Worm (Caenorhabditis elegans) whole organism, L4 larva: ENCODE results near the gene Y54G2A.52.

ENCODE experiments used
- D1046.2 ChIP-seq: fragments of 200-800 bp; sonication (Bioruptor generic); IDR thresholded peaks from 2 replicates; pipeline ENCODE4 v1.3.6; 2022; ENCODE audit warnings: missing genetic modification characterization, missing compliant biosample characterization
- F10B5.3 ChIP-seq: sonication (generic microtip); optimal IDR thresholded peaks from 2 replicates; lab custom pipeline; 2016; ENCODE audit warnings: mild to moderate bottlenecking, missing genetic modification characterization, missing compliant biosample characterization
- F26F4.8 ChIP-seq: fragments of 200-800 bp; sonication (Bioruptor generic); conservative IDR thresholded peaks from 2 replicates; pipeline ENCODE4 v1.3.6; 2022; ENCODE audit warnings: missing genetic modification characterization, missing compliant biosample characterization
- F37D6.2 ChIP-seq: sonication (generic microtip); optimal IDR thresholded peaks from 2 replicates; lab custom pipeline; 2016; ENCODE audit warnings: mild to moderate bottlenecking, missing genetic modification characterization, missing compliant biosample characterization
- F49E8.2 ChIP-seq: sonication (generic microtip); optimal IDR thresholded peaks from 2 replicates; lab custom pipeline; 2016; ENCODE audit warnings: missing compliant biosample characterization, mild to moderate bottlenecking, missing genetic modification characterization, borderline replicate concordance
- T20F7.1 ChIP-seq: fragments of 200-800 bp; sonication (Bioruptor generic); optimal IDR thresholded peaks from 2 replicates; lab custom pipeline; 2018; ENCODE audit warnings: mild to moderate bottlenecking, missing genetic modification characterization, missing compliant biosample characterization
- T26A8.4 ChIP-seq: fragments of 200-800 bp; sonication (Bioruptor generic); IDR thresholded peaks from 2 replicates; pipeline ENCODE4 v1.3.6; 2022; ENCODE audit warnings: missing genetic modification characterization, missing compliant biosample characterization
- Y105C5A.15 ChIP-seq: fragments of 200-800 bp; sonication (Bioruptor generic); IDR thresholded peaks from 2 replicates; pipeline ENCODE4 v1.3.6; 2022; ENCODE audit warnings: missing genetic modification characterization, missing compliant biosample characterization
- Y75B8A.6 ChIP-seq: fragments of 200-800 bp; sonication (Bioruptor generic); IDR thresholded peaks from 2 replicates; pipeline ENCODE4 v1.3.6; 2022; ENCODE audit warnings: missing genetic modification reagents, missing genetic modification characterization, missing compliant biosample characterization
- ZK546.5 ChIP-seq, 2 experiments: sonication (generic microtip); optimal IDR thresholded peaks; 2 replicates each; lab custom pipeline; 2017; ENCODE audit warnings: missing biosample characterization in 2 of 2, missing genetic modification characterization in 2 of 2
- aly-2 ChIP-seq: sonication (generic microtip); optimal IDR thresholded peaks from 2 replicates; lab custom pipeline; 2018; ENCODE audit warnings: missing biosample characterization, missing genetic modification characterization
- ceh-28 ChIP-seq: fragments of 150-350 bp; optimal IDR thresholded peaks from 2 replicates; lab custom pipeline; 2014; ENCODE audit warnings: missing biosample characterization, missing genetic modification reagents, missing genetic modification characterization
- ceh-32 ChIP-seq: sonication (generic microtip); optimal IDR thresholded peaks from 2 replicates; lab custom pipeline; 2016; ENCODE audit warnings: mild to moderate bottlenecking, missing genetic modification characterization, missing compliant biosample characterization; ENCODE audit not compliant: poor library complexity
- ceh-82 ChIP-seq: sonication (generic microtip); optimal IDR thresholded peaks from 2 replicates; lab custom pipeline; 2017; ENCODE audit warnings: missing biosample characterization, missing genetic modification characterization
- cey-2 ChIP-seq: sonication (generic microtip); optimal IDR thresholded peaks from 3 replicates; lab custom pipeline; 2017; ENCODE audit warnings: missing genetic modification characterization, mild to moderate bottlenecking, missing compliant biosample characterization, antibody characterized with exemption, borderline replicate concordance; ENCODE audit not compliant: insufficient read depth
- daf-16 ChIP-seq, 3 experiments: sonication (generic microtip); optimal IDR thresholded peaks; 2 replicates each; lab custom pipeline; 2016 to 2017; ENCODE audit warnings: missing genetic modification characterization in 3 of 3, missing genetic modification reagents in 3 of 3, mild to moderate bottlenecking in 2 of 3, missing compliant biosample characterization in 2 of 3, missing biosample characterization in 1 of 3, moderate library complexity in 1 of 3
- daf-19 ChIP-seq: fragments of 200-800 bp; sonication (Bioruptor generic); conservative IDR thresholded peaks from 2 replicates; pipeline ENCODE4 v1.3.6; 2022; ENCODE audit warnings: missing genetic modification characterization, missing compliant biosample characterization
- daf-8 ChIP-seq: fragments of 200-800 bp; sonication (Bioruptor generic); IDR thresholded peaks from 2 replicates; pipeline ENCODE4 v1.3.6; 2022; ENCODE audit warnings: missing genetic modification characterization, missing compliant biosample characterization
- dmd-6 ChIP-seq: fragments of 200-800 bp; sonication (Bioruptor generic); IDR thresholded peaks from 2 replicates; pipeline ENCODE4 v1.3.6; 2022; ENCODE audit warnings: missing genetic modification reagents, missing genetic modification characterization, missing compliant biosample characterization
- dmd-8 ChIP-seq: fragments of 200-800 bp; sonication (Bioruptor generic); IDR thresholded peaks from 2 replicates; pipeline ENCODE4 v1.3.6; 2022; ENCODE audit warnings: missing genetic modification characterization, missing compliant biosample characterization
- dpl-1 ChIP-seq: fragments of 150-350 bp; optimal IDR thresholded peaks from 2 replicates; lab custom pipeline; 2014; ENCODE audit warnings: missing biosample characterization, missing genetic modification reagents, missing genetic modification characterization
- duxl-1 ChIP-seq: sonication (generic microtip); optimal IDR thresholded peaks from 2 replicates; lab custom pipeline; 2016; ENCODE audit warnings: mild to moderate bottlenecking, missing genetic modification characterization, moderate library complexity, missing compliant biosample characterization; ENCODE audit not compliant: poor library complexity
- dve-1 ChIP-seq: sonication (generic microtip); optimal IDR thresholded peaks from 2 replicates; lab custom pipeline; 2017; ENCODE audit warnings: antibody characterized with exemption, mild to moderate bottlenecking, missing genetic modification characterization, missing compliant biosample characterization; ENCODE audit not compliant: insufficient read depth
- egl-43 ChIP-seq: fragments of 200-800 bp; sonication (Bioruptor generic); IDR thresholded peaks from 2 replicates; pipeline ENCODE4 v1.3.6; 2022; ENCODE audit warnings: missing genetic modification reagents, missing genetic modification characterization, missing compliant biosample characterization
- fos-1 ChIP-seq: fragments of 150-350 bp; optimal IDR thresholded peaks from 2 replicates; lab custom pipeline; 2014; ENCODE audit warnings: missing biosample characterization, missing genetic modification characterization
- gei-8 ChIP-seq: fragments of 200-800 bp; sonication (Bioruptor generic); optimal IDR thresholded peaks from 2 replicates; lab custom pipeline; 2018; ENCODE audit warnings: mild to moderate bottlenecking, missing genetic modification characterization, missing compliant biosample characterization
- hlh-30 ChIP-seq: sonication (generic microtip); optimal IDR thresholded peaks from 2 replicates; lab custom pipeline; 2017; ENCODE audit warnings: antibody characterized with exemption, mild to moderate bottlenecking, missing genetic modification characterization, missing compliant biosample characterization; ENCODE audit not compliant: insufficient read depth
- jun-1 ChIP-seq: fragments of 150-350 bp; optimal IDR thresholded peaks from 2 replicates; lab custom pipeline; 2014; ENCODE audit warnings: missing biosample characterization, missing genetic modification reagents, missing genetic modification characterization
- lin-13 ChIP-seq: fragments of 150-350 bp; optimal IDR thresholded peaks from 2 replicates; lab custom pipeline; 2014; ENCODE audit warnings: missing biosample characterization, missing genetic modification reagents, missing genetic modification characterization
- lin-38 ChIP-seq: fragments of 200-800 bp; sonication (Bioruptor generic); IDR thresholded peaks from 2 replicates; pipeline ENCODE4 v1.3.6; 2022; ENCODE audit warnings: missing genetic modification reagents, missing genetic modification characterization, missing compliant biosample characterization
- lin-39 ChIP-seq: fragments of 150-350 bp; optimal IDR thresholded peaks from 2 replicates; lab custom pipeline; 2014; ENCODE audit warnings: missing biosample characterization, missing genetic modification reagents, missing genetic modification characterization
- lir-3 ChIP-seq: sonication (generic microtip); optimal IDR thresholded peaks from 2 replicates; lab custom pipeline; 2016; ENCODE audit warnings: mild to moderate bottlenecking, missing genetic modification characterization, missing compliant biosample characterization
- mdl-1 ChIP-seq, 2 experiments: fragments of 150-350 bp in 1 of 2; sonication (generic microtip) in 1 of 2; optimal IDR thresholded peaks; 2 replicates each; lab custom pipeline; 2014 to 2017; ENCODE audit warnings: missing biosample characterization in 2 of 2, missing genetic modification characterization in 2 of 2
- mxl-3 ChIP-seq: fragments of 200-800 bp; sonication (Bioruptor generic); optimal IDR thresholded peaks from 2 replicates; lab custom pipeline; 2018; ENCODE audit warnings: mild to moderate bottlenecking, missing genetic modification characterization, missing compliant biosample characterization
- nhr-111 ChIP-seq: fragments of 200-800 bp; sonication (Bioruptor generic); optimal IDR thresholded peaks from 2 replicates; lab custom pipeline; 2018; ENCODE audit warnings: mild to moderate bottlenecking, missing genetic modification characterization, missing compliant biosample characterization
- nhr-237 ChIP-seq: sonication (generic microtip); optimal IDR thresholded peaks from 2 replicates; lab custom pipeline; 2017; ENCODE audit warnings: missing biosample characterization, missing genetic modification characterization
- nhr-25 ChIP-seq: sonication (generic microtip); optimal IDR thresholded peaks from 2 replicates; lab custom pipeline; 2017; ENCODE audit warnings: missing genetic modification characterization, mild to moderate bottlenecking, missing compliant biosample characterization, antibody characterized with exemption, moderate library complexity, borderline replicate concordance; ENCODE audit not compliant: insufficient read depth
- nhr-42 ChIP-seq: fragments of 200-800 bp; sonication (Bioruptor generic); IDR thresholded peaks from 2 replicates; pipeline ENCODE4 v1.3.6; 2022; ENCODE audit warnings: missing genetic modification characterization, missing compliant biosample characterization
- nhr-6 ChIP-seq: fragments of 150-350 bp; optimal IDR thresholded peaks from 2 replicates; lab custom pipeline; 2014; ENCODE audit warnings: missing biosample characterization, missing genetic modification characterization
- nhr-76 ChIP-seq: fragments of 150-350 bp; optimal IDR thresholded peaks from 2 replicates; lab custom pipeline; 2014; ENCODE audit warnings: missing biosample characterization, missing genetic modification characterization
- snpc-1.2 ChIP-seq: fragments of 200-800 bp; sonication (Bioruptor generic); IDR thresholded peaks from 2 replicates; pipeline ENCODE4 v1.3.6; 2022; ENCODE audit warnings: missing genetic modification reagents, missing genetic modification characterization, missing compliant biosample characterization
- snpc-4 ChIP-seq: fragments of 150-350 bp; optimal IDR thresholded peaks from 2 replicates; lab custom pipeline; 2014; ENCODE audit warnings: missing biosample characterization, missing genetic modification characterization
- spr-1 ChIP-seq: sonication (generic microtip); optimal IDR thresholded peaks from 2 replicates; lab custom pipeline; 2016; ENCODE audit warnings: mild to moderate bottlenecking, missing genetic modification characterization, missing compliant biosample characterization
- tra-1 ChIP-seq: fragments of 200-800 bp; sonication (Bioruptor generic); IDR thresholded peaks from 2 replicates; pipeline ENCODE4 v1.3.6; 2022; ENCODE audit warnings: missing genetic modification reagents, missing genetic modification characterization, missing compliant biosample characterization
- unc-39 ChIP-seq: sonication (generic microtip); optimal IDR thresholded peaks from 2 replicates; lab custom pipeline; 2017; ENCODE audit warnings: missing biosample characterization, missing genetic modification characterization
- zag-1 ChIP-seq: fragments of 150-350 bp; optimal IDR thresholded peaks from 2 replicates; lab custom pipeline; 2014; ENCODE audit warnings: missing biosample characterization, missing genetic modification characterization
- zfp-2 ChIP-seq: sonication (generic microtip); optimal IDR thresholded peaks from 2 replicates; lab custom pipeline; 2016; ENCODE audit warnings: mild to moderate bottlenecking, missing genetic modification characterization, missing compliant biosample characterization
- zfp-3 ChIP-seq: fragments of 200-800 bp; sonication (Bioruptor generic); conservative IDR thresholded peaks from 2 replicates; pipeline ENCODE4 v1.3.6; 2022; ENCODE audit warnings: missing genetic modification reagents, missing genetic modification characterization, missing compliant biosample characterization
- zip-11 ChIP-seq: fragments of 200-800 bp; sonication (Bioruptor generic); IDR thresholded peaks from 2 replicates; pipeline ENCODE4 v1.3.6; 2022; ENCODE audit warnings: missing genetic modification characterization, missing compliant biosample characterization
- ztf-11 ChIP-seq: fragments of 150-350 bp; optimal IDR thresholded peaks from 2 replicates; lab custom pipeline; 2014; ENCODE audit warnings: missing biosample characterization, missing genetic modification characterization

The Y54G2A.52 gene

DNA sequence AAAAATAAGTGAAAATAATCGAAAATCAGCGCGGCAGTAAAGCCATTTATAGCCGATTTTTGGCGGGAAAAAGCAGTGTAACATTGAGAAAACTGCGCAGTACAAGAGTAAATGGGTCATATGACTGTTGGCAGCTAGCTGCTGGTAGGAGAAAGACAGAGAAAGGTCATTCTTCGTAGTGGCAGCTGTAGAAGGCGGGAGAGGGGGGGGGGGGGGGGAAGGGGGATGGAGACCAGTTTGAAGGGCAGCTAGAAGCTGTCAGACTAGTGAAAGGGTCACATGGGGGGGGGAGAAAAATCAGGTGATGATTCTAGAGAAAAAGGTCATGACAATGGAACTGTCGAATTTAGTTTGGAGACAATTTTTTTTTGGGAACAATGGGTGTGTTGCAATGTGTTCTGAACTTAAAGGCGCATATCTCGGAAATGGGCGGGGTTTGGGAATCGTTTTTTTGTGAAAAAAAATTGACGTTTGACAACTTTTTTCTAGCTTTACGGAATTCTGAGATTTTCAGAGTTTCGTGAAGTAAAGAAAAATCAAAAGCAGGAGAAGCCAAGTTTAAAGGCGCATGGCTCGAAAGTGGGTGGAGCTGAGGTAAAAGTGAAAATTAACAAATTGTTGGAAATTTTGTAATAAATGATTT, 26.2 kb downstream of the Y54G2A.52 start:
- TF ChIP-seq snpc-1.2 (GFP tag; lab: Robert Waterston, UW), result no peak
- no peak for TF ChIP-seq dve-1 (tag; lab: Kevin White, UChicago)
- TF ChIP-seq nhr-25 (tag; lab: Kevin White, UChicago), result no peak
- no peak for TF ChIP-seq unc-39 (tag; lab: Kevin White, UChicago)
- peak; percentile 44 for TF ChIP-seq nhr-111 (GFP tag; lab: Kevin White, UChicago)
- TF ChIP-seq nhr-237 (tag; lab: Kevin White, UChicago), result no peak
- no peak for TF ChIP-seq ceh-32 (tag; lab: Kevin White, UChicago)
- TF ChIP-seq lin-39, result no peak
- TF ChIP-seq ZK546.5 (tag; optimal IDR thresholded peaks at IDR 0.05; lab: Kevin White, UChicago), result no peak
- no peak for TF ChIP-seq Y105C5A.15 (GFP tag; lab: Robert Waterston, UW)
- no peak for TF ChIP-seq D1046.2 (GFP tag; lab: Robert Waterston, UW)
- no peak for TF ChIP-seq zag-1
- TF ChIP-seq hlh-30, result peak; percentile 74
- TF ChIP-seq lir-3 (tag; lab: Kevin White, UChicago), result no peak
- TF ChIP-seq daf-16 (GFP tag; optimal IDR thresholded peaks at IDR 0.05; lab: Kevin White, UChicago), result no peak
- TF ChIP-seq daf-16 (tag; optimal IDR thresholded peaks at IDR 0.05; lab: Kevin White, UChicago), result no peak
- no peak for TF ChIP-seq nhr-6
- TF ChIP-seq nhr-76 (tag; lab: Kevin White, UChicago), result no peak
- TF ChIP-seq F26F4.8 (GFP tag; lab: Robert Waterston, UW), result no peak
- no peak for TF ChIP-seq ceh-82 (tag; lab: Kevin White, UChicago)
- TF ChIP-seq T20F7.1, result no peak
- TF ChIP-seq F10B5.3, result no peak
- TF ChIP-seq F37D6.2, result no peak
- no peak for TF ChIP-seq mdl-1 (tag; optimal IDR thresholded peaks at IDR 0.05; lab: Kevin White, UChicago)
- TF ChIP-seq cey-2 (tag; lab: Kevin White, UChicago), result no peak
- no peak for TF ChIP-seq snpc-4
- TF ChIP-seq F49E8.2 (tag; lab: Kevin White, UChicago), result no peak
- TF ChIP-seq Y75B8A.6, result no peak
- TF ChIP-seq jun-1 (tag; lab: Kevin White, UChicago), result no peak
- TF ChIP-seq T26A8.4 (GFP tag; lab: Robert Waterston, UW), result no peak
- TF ChIP-seq mxl-3, result peak; percentile 1
- no peak for TF ChIP-seq tra-1 (GFP tag; lab: Robert Waterston, UW)
- TF ChIP-seq lin-38 (GFP tag; lab: Robert Waterston, UW), result peak; percentile 33; the same call in 1 of the 2 replicates
- TF ChIP-seq nhr-42, result no peak
- TF ChIP-seq dmd-6 (GFP tag; lab: Robert Waterston, UW), result no peak
- no peak for TF ChIP-seq ceh-28
- TF ChIP-seq aly-2, result no peak
- TF ChIP-seq egl-43 (GFP tag; lab: Robert Waterston, UW), result no peak
- TF ChIP-seq zfp-2 (tag; lab: Kevin White, UChicago), result no peak
- no peak for TF ChIP-seq lin-13 (GFP tag; lab: Kevin White, UChicago)
- no peak for TF ChIP-seq fos-1 (tag; lab: Kevin White, UChicago)
- TF ChIP-seq dpl-1 (GFP tag; lab: Kevin White, UChicago), result peak; percentile 21
- no peak for TF ChIP-seq ztf-11
- TF ChIP-seq spr-1, result no peak
- no peak for TF ChIP-seq dmd-8
- no peak for TF ChIP-seq zfp-3
- TF ChIP-seq gei-8 (GFP tag; lab: Kevin White, UChicago), result peak; percentile 40
- TF ChIP-seq zip-11 (GFP tag; lab: Robert Waterston, UW), result no peak
- no peak for TF ChIP-seq daf-8 (GFP tag; lab: Robert Waterston, UW)
- no peak for TF ChIP-seq duxl-1 (tag; lab: Kevin White, UChicago)
- no peak for TF ChIP-seq daf-19 (GFP tag; lab: Robert Waterston, UW)
